Worm (Caenorhabditis elegans) whole organism, L4 larva: ENCODE data around the gene dhs-28.
A peak's percentile ranks its signal among the peaks of the same experiment; 100 is the strongest.

Experiments used
- D1046.2 ChIP-seq: fragments of 200-800 bp; sonication (Bioruptor generic); IDR thresholded peaks from 2 replicates; pipeline ENCODE4 v1.3.6; 2022; ENCODE audit warnings: missing genetic modification characterization, missing compliant biosample characterization
- F10B5.3 ChIP-seq: sonication (generic microtip); optimal IDR thresholded peaks from 2 replicates; lab custom pipeline; 2016; ENCODE audit warnings: mild to moderate bottlenecking, missing genetic modification characterization, missing compliant biosample characterization
- F37D6.2 ChIP-seq: sonication (generic microtip); optimal IDR thresholded peaks from 2 replicates; lab custom pipeline; 2016; ENCODE audit warnings: mild to moderate bottlenecking, missing genetic modification characterization, missing compliant biosample characterization
- F49E8.2 ChIP-seq: sonication (generic microtip); optimal IDR thresholded peaks from 2 replicates; lab custom pipeline; 2016; ENCODE audit warnings: missing compliant biosample characterization, mild to moderate bottlenecking, missing genetic modification characterization, borderline replicate concordance
- R02D3.7 ChIP-seq: fragments of 150-350 bp; sonication (generic microtip); optimal IDR thresholded peaks from 3 replicates; lab custom pipeline; 2014; ENCODE audit warnings: missing biosample characterization, missing genetic modification characterization
- T20F7.1 ChIP-seq: fragments of 200-800 bp; sonication (Bioruptor generic); optimal IDR thresholded peaks from 2 replicates; lab custom pipeline; 2018; ENCODE audit warnings: mild to moderate bottlenecking, missing genetic modification characterization, missing compliant biosample characterization
- T26A8.4 ChIP-seq: fragments of 200-800 bp; sonication (Bioruptor generic); IDR thresholded peaks from 2 replicates; pipeline ENCODE4 v1.3.6; 2022; ENCODE audit warnings: missing genetic modification characterization, missing compliant biosample characterization
- Y48G9A.11 ChIP-seq: fragments of 200-800 bp; sonication (Bioruptor generic); IDR thresholded peaks from 2 replicates; pipeline ENCODE4 v1.3.6; 2022; ENCODE audit warnings: missing genetic modification reagents, missing genetic modification characterization, missing compliant biosample characterization
- Y5F2A.4 ChIP-seq: fragments of 200-800 bp; sonication (Bioruptor generic); optimal IDR thresholded peaks from 2 replicates; lab custom pipeline; 2018; ENCODE audit warnings: mild to moderate bottlenecking, missing genetic modification characterization, missing compliant biosample characterization
- ZK337.2 ChIP-seq: fragments of 200-800 bp; sonication (Bioruptor generic); IDR thresholded peaks from 2 replicates; pipeline ENCODE4 v1.3.6; 2022; ENCODE audit warnings: missing genetic modification reagents, missing genetic modification characterization, missing compliant biosample characterization
- aly-2 ChIP-seq: sonication (generic microtip); optimal IDR thresholded peaks from 2 replicates; lab custom pipeline; 2018; ENCODE audit warnings: missing biosample characterization, missing genetic modification characterization
- arid-1 ChIP-seq: fragments of 200-800 bp; sonication (Bioruptor generic); conservative IDR thresholded peaks from 2 replicates; pipeline ENCODE4 v1.3.6; 2022; ENCODE audit warnings: missing genetic modification reagents, missing genetic modification characterization, missing compliant biosample characterization
- ceh-28 ChIP-seq: fragments of 150-350 bp; optimal IDR thresholded peaks from 2 replicates; lab custom pipeline; 2014; ENCODE audit warnings: missing biosample characterization, missing genetic modification reagents, missing genetic modification characterization
- ceh-44 ChIP-seq: fragments of 200-800 bp; sonication (Bioruptor generic); IDR thresholded peaks from 2 replicates; pipeline ENCODE4 v1.3.6; 2022; ENCODE audit warnings: missing genetic modification reagents, missing genetic modification characterization, missing compliant biosample characterization
- ceh-82 ChIP-seq: sonication (generic microtip); optimal IDR thresholded peaks from 2 replicates; lab custom pipeline; 2017; ENCODE audit warnings: missing biosample characterization, missing genetic modification characterization
- cey-2 ChIP-seq: sonication (generic microtip); optimal IDR thresholded peaks from 3 replicates; lab custom pipeline; 2017; ENCODE audit warnings: missing genetic modification characterization, mild to moderate bottlenecking, missing compliant biosample characterization, antibody characterized with exemption, borderline replicate concordance; ENCODE audit not compliant: insufficient read depth
- daf-12 ChIP-seq: fragments of 150-350 bp; optimal IDR thresholded peaks from 2 replicates; lab custom pipeline; 2014; ENCODE audit warnings: missing biosample characterization, missing genetic modification reagents, missing genetic modification characterization
- daf-19 ChIP-seq: fragments of 200-800 bp; sonication (Bioruptor generic); conservative IDR thresholded peaks from 2 replicates; pipeline ENCODE4 v1.3.6; 2022; ENCODE audit warnings: missing genetic modification characterization, missing compliant biosample characterization
- dmd-8 ChIP-seq: fragments of 200-800 bp; sonication (Bioruptor generic); IDR thresholded peaks from 2 replicates; pipeline ENCODE4 v1.3.6; 2022; ENCODE audit warnings: missing genetic modification characterization, missing compliant biosample characterization
- dpl-1 ChIP-seq: fragments of 150-350 bp; optimal IDR thresholded peaks from 2 replicates; lab custom pipeline; 2014; ENCODE audit warnings: missing biosample characterization, missing genetic modification reagents, missing genetic modification characterization
- duxl-1 ChIP-seq: sonication (generic microtip); optimal IDR thresholded peaks from 2 replicates; lab custom pipeline; 2016; ENCODE audit warnings: mild to moderate bottlenecking, missing genetic modification characterization, moderate library complexity, missing compliant biosample characterization; ENCODE audit not compliant: poor library complexity
- fos-1 ChIP-seq: fragments of 150-350 bp; optimal IDR thresholded peaks from 2 replicates; lab custom pipeline; 2014; ENCODE audit warnings: missing biosample characterization, missing genetic modification characterization
- lim-7 ChIP-seq: fragments of 200-800 bp; sonication (Bioruptor generic); IDR thresholded peaks from 2 replicates; pipeline ENCODE4 v1.3.6; 2022; ENCODE audit warnings: missing genetic modification characterization, missing compliant biosample characterization
- lin-15B ChIP-seq: fragments of 150-350 bp; sonication (generic microtip); optimal IDR thresholded peaks from 3 replicates; lab custom pipeline; 2014; ENCODE audit warnings: missing biosample characterization, missing genetic modification characterization
- lin-38 ChIP-seq: fragments of 200-800 bp; sonication (Bioruptor generic); IDR thresholded peaks from 2 replicates; pipeline ENCODE4 v1.3.6; 2022; ENCODE audit warnings: missing genetic modification reagents, missing genetic modification characterization, missing compliant biosample characterization
- lin-39 ChIP-seq: fragments of 150-350 bp; optimal IDR thresholded peaks from 2 replicates; lab custom pipeline; 2014; ENCODE audit warnings: missing biosample characterization, missing genetic modification reagents, missing genetic modification characterization
- lsy-2 ChIP-seq, 2 experiments: fragments of 150-350 bp in 1 of 2; sonication (generic microtip) in 1 of 2; optimal IDR thresholded peaks; 2 replicates each; lab custom pipeline; 2014 to 2017; ENCODE audit warnings: missing biosample characterization in 2 of 2, missing genetic modification characterization in 2 of 2
- madf-5 ChIP-seq, 2 experiments: fragments of 200-800 bp; sonication (Bioruptor generic); IDR thresholded peaks; 2 replicates each; pipeline ENCODE4 v1.3.6; 2022; ENCODE audit warnings: missing compliant biosample characterization in 2 of 2, missing genetic modification characterization in 2 of 2
- mdl-1 ChIP-seq, 2 experiments: fragments of 150-350 bp in 1 of 2; sonication (generic microtip) in 1 of 2; optimal IDR thresholded peaks; 2 replicates each; lab custom pipeline; 2014 to 2017; ENCODE audit warnings: missing biosample characterization in 2 of 2, missing genetic modification characterization in 2 of 2
- mep-1 ChIP-seq: fragments of 150-350 bp; sonication (generic microtip); optimal IDR thresholded peaks from 3 replicates; lab custom pipeline; 2014; ENCODE audit warnings: missing biosample characterization, missing genetic modification characterization
- mes-2 ChIP-seq: sonication (generic microtip); optimal IDR thresholded peaks from 2 replicates; lab custom pipeline; 2016; ENCODE audit warnings: missing genotype, mild to moderate bottlenecking, missing genetic modification characterization, missing compliant biosample characterization; ENCODE audit not compliant: poor library complexity, severe bottlenecking
- nhr-10 ChIP-seq: fragments of 150-350 bp; optimal IDR thresholded peaks from 2 replicates; lab custom pipeline; 2014; ENCODE audit warnings: missing biosample characterization, missing genetic modification characterization
- nhr-11 ChIP-seq: fragments of 150-350 bp; optimal IDR thresholded peaks from 2 replicates; lab custom pipeline; 2014; ENCODE audit warnings: missing biosample characterization, missing genetic modification characterization
- nhr-111 ChIP-seq: fragments of 200-800 bp; sonication (Bioruptor generic); optimal IDR thresholded peaks from 2 replicates; lab custom pipeline; 2018; ENCODE audit warnings: mild to moderate bottlenecking, missing genetic modification characterization, missing compliant biosample characterization
- nhr-25 ChIP-seq: sonication (generic microtip); optimal IDR thresholded peaks from 2 replicates; lab custom pipeline; 2017; ENCODE audit warnings: missing genetic modification characterization, mild to moderate bottlenecking, missing compliant biosample characterization, antibody characterized with exemption, moderate library complexity, borderline replicate concordance; ENCODE audit not compliant: insufficient read depth
- nhr-41 ChIP-seq: fragments of 200-800 bp; sonication (Bioruptor generic); IDR thresholded peaks from 2 replicates; pipeline ENCODE4 v1.3.6; 2022; ENCODE audit warnings: missing genetic modification reagents, missing genetic modification characterization, missing compliant biosample characterization
- nhr-42 ChIP-seq: fragments of 200-800 bp; sonication (Bioruptor generic); IDR thresholded peaks from 2 replicates; pipeline ENCODE4 v1.3.6; 2022; ENCODE audit warnings: missing genetic modification characterization, missing compliant biosample characterization
- nhr-6 ChIP-seq: fragments of 150-350 bp; optimal IDR thresholded peaks from 2 replicates; lab custom pipeline; 2014; ENCODE audit warnings: missing biosample characterization, missing genetic modification characterization
- nhr-76 ChIP-seq: fragments of 150-350 bp; optimal IDR thresholded peaks from 2 replicates; lab custom pipeline; 2014; ENCODE audit warnings: missing biosample characterization, missing genetic modification characterization
- php-3 ChIP-seq: fragments of 200-800 bp; sonication (Bioruptor generic); IDR thresholded peaks from 2 replicates; pipeline ENCODE4 v1.3.6; 2022; ENCODE audit warnings: missing genetic modification reagents, missing genetic modification characterization, missing compliant biosample characterization
- rbr-2 ChIP-seq: sonication (generic microtip); optimal IDR thresholded peaks from 2 replicates; lab custom pipeline; 2016; ENCODE audit warnings: missing genotype, missing genetic modification characterization, missing compliant biosample characterization
- snpc-4 ChIP-seq: fragments of 150-350 bp; optimal IDR thresholded peaks from 2 replicates; lab custom pipeline; 2014; ENCODE audit warnings: missing biosample characterization, missing genetic modification characterization
- spr-3 ChIP-seq: fragments of 200-800 bp; sonication (Bioruptor generic); optimal IDR thresholded peaks from 2 replicates; lab custom pipeline; 2018; ENCODE audit warnings: mild to moderate bottlenecking, missing genetic modification characterization, missing compliant biosample characterization
- tag-97 ChIP-seq: fragments of 200-800 bp; sonication (Bioruptor generic); IDR thresholded peaks from 2 replicates; pipeline ENCODE4 v1.3.6; 2022; ENCODE audit warnings: missing genetic modification characterization, missing compliant biosample characterization
- unc-130 ChIP-seq: sonication (generic microtip); optimal IDR thresholded peaks from 2 replicates; lab custom pipeline; 2016; ENCODE audit warnings: missing genetic modification reagents, missing genetic modification characterization, missing compliant biosample characterization
- unc-39 ChIP-seq: sonication (generic microtip); optimal IDR thresholded peaks from 2 replicates; lab custom pipeline; 2017; ENCODE audit warnings: missing biosample characterization, missing genetic modification characterization
- zag-1 ChIP-seq: fragments of 150-350 bp; optimal IDR thresholded peaks from 2 replicates; lab custom pipeline; 2014; ENCODE audit warnings: missing biosample characterization, missing genetic modification characterization
- zip-2 ChIP-seq: fragments of 150-350 bp; optimal IDR thresholded peaks from 2 replicates; lab custom pipeline; 2014; ENCODE audit warnings: missing biosample characterization, missing genetic modification characterization
- ztf-11 ChIP-seq: fragments of 150-350 bp; optimal IDR thresholded peaks from 2 replicates; lab custom pipeline; 2014; ENCODE audit warnings: missing biosample characterization, missing genetic modification characterization

dhs-28 gene

ce11 chrX:6806463-6806862, 11.8 kb upstream of the dhs-28 start, which contains the start of gene atg-2:
Gene atg-2, plus strand, starts transcription at chrX:6806763.
- TF ChIP-seq nhr-76 (tag; lab: Kevin White, UChicago) (no peak), dmd-8 (no peak), spr-3 (GFP tag; lab: Kevin White, UChicago) (no peak)

- TF ChIP-seq daf-12 (tag; lab: Kevin White, UChicago) (no peak), ZK337.2 (no peak), lim-7 (no peak), unc-39 (tag; lab: Kevin White, UChicago) (no peak), nhr-41 (GFP tag; lab: Robert Waterston, UW) (no peak), nhr-11 (peak; percentile 33), nhr-111 (GFP tag; lab: Kevin White, UChicago) (no peak), lin-39 (tag; lab: Kevin White, UChicago) (no peak), tag-97 (GFP tag; lab: Robert Waterston, UW) (no peak), lsy-2 (tag; optimal IDR thresholded peaks at IDR 0.05; lab: Kevin White, UChicago) (no peak), lin-15B (tag; lab: Kevin White, UChicago) (no peak), D1046.2 (no peak), nhr-76 (tag; lab: Kevin White, UChicago) (no peak), aly-2 (tag; lab: Kevin White, UChicago) (no peak), rbr-2 (tag; lab: Kevin White, UChicago) (no peak), R02D3.7 (tag; lab: Kevin White, UChicago) (no peak), mes-2 (peak; percentile 16), cey-2 (tag; lab: Kevin White, UChicago) (no peak), dpl-1 (no peak), T26A8.4 (GFP tag; lab: Robert Waterston, UW) (0 out of 2 replicates have a peak, but pooled peaks have one; percentile 24), ceh-82 (tag; lab: Kevin White, UChicago) (no peak), duxl-1 (tag; lab: Kevin White, UChicago) (no peak), zag-1 (no peak), mdl-1 (tag; optimal IDR thresholded peaks at IDR 0.05; lab: Kevin White, UChicago) (peak in 1 of 2 experiments; percentile 51), nhr-42 (no peak), ztf-11 (tag; lab: Kevin White, UChicago) (no peak), Y5F2A.4 (GFP tag; lab: Kevin White, UChicago) (no peak), zip-2 (tag; lab: Kevin White, UChicago) (no peak), Y48G9A.11 (GFP tag; lab: Robert Waterston, UW) (no peak), snpc-4 (tag; lab: Kevin White, UChicago) (no peak), fos-1 (tag; lab: Kevin White, UChicago) (no peak), F49E8.2 (tag; lab: Kevin White, UChicago) (no peak), ceh-44 (GFP tag; lab: Robert Waterston, UW) (no peak), F10B5.3 (tag; lab: Kevin White, UChicago) (no peak), daf-19 (GFP tag; lab: Robert Waterston, UW) (no peak), nhr-25 (tag; lab: Kevin White, UChicago) (no peak), mep-1 (no peak), madf-5 (GFP tag; IDR thresholded peaks at IDR 0.05; lab: Robert Waterston, UW) (no peak), ceh-28 (no peak), nhr-6 (no peak), T20F7.1 (GFP tag; lab: Kevin White, UChicago) (peak; percentile 44), nhr-10 (tag; lab: Kevin White, UChicago) (peak; percentile 2), lin-38 (GFP tag; lab: Robert Waterston, UW) (no peak), php-3 (GFP tag; lab: Robert Waterston, UW) (0 out of 2 replicates have a peak, but pooled peaks have one; percentile 7), arid-1 (no peak), F37D6.2 (tag; lab: Kevin White, UChicago) (no peak), unc-130 (GFP tag; lab: Kevin White, UChicago) (no peak)
These were observed 10.9 kb upstream of the dhs-28 start for ce11 chrX:6807137-6807861.
